Worm (Caenorhabditis elegans) whole organism, young adult: ENCODE data around the gene ZC443.7.
A peak's percentile ranks its signal among the peaks of the same experiment; 100 is the strongest.

ENCODE experiments used
- B0035.1 ChIP-seq: sonication (generic microtip); optimal IDR thresholded peaks from 2 replicates; lab custom pipeline; 2016; ENCODE audit warnings: missing genetic modification characterization, mild to moderate bottlenecking, missing compliant biosample characterization, missing genotype, missing genetic modification reagents
- F10E7.11 ChIP-seq: sonication (generic microtip); optimal IDR thresholded peaks from 2 replicates; lab custom pipeline; 2017; ENCODE audit warnings: mild to moderate bottlenecking, missing genetic modification characterization, moderate library complexity, missing compliant biosample characterization
- K11D2.4 ChIP-seq: fragments of 200-800 bp; sonication (Bioruptor generic); IDR thresholded peaks from 2 replicates; pipeline ENCODE4 v1.3.6; 2022; ENCODE audit warnings: missing genetic modification reagents, missing genetic modification characterization, missing compliant biosample characterization
- K12H6.12 ChIP-seq: fragments of 200-800 bp; sonication (Bioruptor generic); optimal IDR thresholded peaks from 2 replicates; lab custom pipeline; 2018; ENCODE audit warnings: mild to moderate bottlenecking, missing genetic modification characterization, missing compliant biosample characterization
- T26A5.8 ChIP-seq: sonication (generic microtip); optimal IDR thresholded peaks from 2 replicates; lab custom pipeline; 2016; ENCODE audit warnings: missing genetic modification characterization, missing compliant biosample characterization
- Y53F4B.3 ChIP-seq: fragments of 200-800 bp; sonication (Bioruptor generic); IDR thresholded peaks from 2 replicates; pipeline ENCODE4 v1.3.6; 2022; ENCODE audit warnings: missing genetic modification reagents, missing genetic modification characterization, missing compliant biosample characterization
- Y56A3A.18 ChIP-seq: fragments of 200-800 bp; sonication (Bioruptor generic); IDR thresholded peaks from 2 replicates; pipeline ENCODE4 v1.3.6; 2022; ENCODE audit warnings: missing genetic modification reagents, missing genetic modification characterization, missing compliant biosample characterization
- ama-1 ChIP-seq, 3 experiments: fragments of 150-350 bp in 1 of 3; sonication (generic microtip) in 2 of 3; optimal IDR thresholded peaks; 2 replicates each; lab custom pipeline; 2014 to 2018; ENCODE audit warnings: missing biosample characterization in 2 of 3, missing genetic modification characterization in 2 of 3, missing genetic modification reagents in 2 of 3
- aptf-3 ChIP-seq: fragments of 200-800 bp; sonication (Bioruptor generic); IDR thresholded peaks from 2 replicates; pipeline ENCODE4 v1.3.6; 2022; ENCODE audit warnings: missing genetic modification characterization, missing compliant biosample characterization
- attf-5 ChIP-seq: fragments of 200-800 bp; sonication (Bioruptor generic); optimal IDR thresholded peaks from 2 replicates; lab custom pipeline; 2018; ENCODE audit warnings: mild to moderate bottlenecking, missing genetic modification characterization, missing compliant biosample characterization
- attf-6 ChIP-seq: fragments of 200-800 bp; sonication (Bioruptor generic); IDR thresholded peaks from 2 replicates; pipeline ENCODE4 v1.3.6; 2022; ENCODE audit warnings: missing genetic modification reagents, missing genetic modification characterization, missing compliant biosample characterization
- bed-2 ChIP-seq: fragments of 200-800 bp; sonication (Bioruptor generic); IDR thresholded peaks from 2 replicates; pipeline ENCODE4 v1.3.6; 2022; ENCODE audit warnings: missing genetic modification reagents, missing genetic modification characterization, missing compliant biosample characterization
- cebp-1 ChIP-seq, 2 experiments: fragments of 200-800 bp in 1 of 2; sonication (Bioruptor generic) in 1 of 2; sonication (generic microtip) in 1 of 2; IDR thresholded peaks in 1 of 2; optimal IDR thresholded peaks in 1 of 2; 2 replicates each; pipeline versions ENCODE4 v1.3.6 to Lab custom; 2017 to 2022; ENCODE audit warnings: missing compliant biosample characterization in 2 of 2, missing genetic modification characterization in 2 of 2, mild to moderate bottlenecking in 1 of 2, missing genetic modification reagents in 1 of 2, moderate library complexity in 1 of 2
- cebp-2 ChIP-seq: fragments of 200-800 bp; sonication (Bioruptor generic); IDR thresholded peaks from 2 replicates; pipeline ENCODE4 v1.3.6; 2022; ENCODE audit warnings: missing genetic modification characterization, missing compliant biosample characterization
- die-1 ChIP-seq: sonication (generic microtip); optimal IDR thresholded peaks from 2 replicates; lab custom pipeline; 2016; ENCODE audit warnings: missing genotype, mild to moderate bottlenecking, missing genetic modification characterization, missing compliant biosample characterization
- dox-1 ChIP-seq: fragments of 200-800 bp; sonication (Bioruptor generic); IDR thresholded peaks from 2 replicates; pipeline ENCODE4 v1.3.6; 2022; ENCODE audit warnings: missing genetic modification reagents, missing genetic modification characterization, missing compliant biosample characterization
- ekl-4 ChIP-seq: fragments of 200-800 bp; sonication (Bioruptor generic); IDR thresholded peaks from 2 replicates; pipeline ENCODE4 v1.3.6; 2022; ENCODE audit warnings: missing genetic modification reagents, missing genetic modification characterization, missing compliant biosample characterization
- ets-4 ChIP-seq: fragments of 200-800 bp; sonication (Bioruptor generic); optimal IDR thresholded peaks from 2 replicates; lab custom pipeline; 2018; ENCODE audit warnings: mild to moderate bottlenecking, missing genetic modification characterization, missing compliant biosample characterization
- lin-26 ChIP-seq: fragments of 200-800 bp; sonication (Bioruptor generic); IDR thresholded peaks from 2 replicates; pipeline ENCODE4 v1.3.6; 2022; ENCODE audit warnings: missing genetic modification reagents, missing genetic modification characterization, missing compliant biosample characterization
- lsy-27 ChIP-seq: sonication (generic microtip); optimal IDR thresholded peaks from 2 replicates; lab custom pipeline; 2017; ENCODE audit warnings: missing genetic modification characterization, mild to moderate bottlenecking, missing compliant biosample characterization, antibody characterized with exemption, missing genotype, borderline replicate concordance; ENCODE audit not compliant: insufficient read depth
- madf-10 ChIP-seq: sonication (generic microtip); optimal IDR thresholded peaks from 2 replicates; lab custom pipeline; 2016; ENCODE audit warnings: mild to moderate bottlenecking, missing genetic modification characterization, missing compliant biosample characterization
- mcd-1 ChIP-seq: fragments of 200-800 bp; sonication (Bioruptor generic); IDR thresholded peaks from 2 replicates; pipeline ENCODE4 v1.3.6; 2022; ENCODE audit warnings: missing genetic modification reagents, missing genetic modification characterization, missing compliant biosample characterization
- nfya-1 ChIP-seq: sonication (generic microtip); optimal IDR thresholded peaks from 2 replicates; lab custom pipeline; 2017; ENCODE audit warnings: antibody characterized with exemption, missing compliant biosample characterization, missing genetic modification characterization, borderline replicate concordance; ENCODE audit not compliant: insufficient read depth
- nfya-2 ChIP-seq: fragments of 200-800 bp; sonication (Bioruptor generic); IDR thresholded peaks from 2 replicates; pipeline ENCODE4 v1.3.6; 2022; ENCODE audit warnings: missing genetic modification reagents, missing genetic modification characterization, missing compliant biosample characterization
- nhr-179 ChIP-seq: sonication (generic microtip); optimal IDR thresholded peaks from 2 replicates; lab custom pipeline; 2016; ENCODE audit warnings: mild to moderate bottlenecking, missing genetic modification characterization, missing compliant biosample characterization
- nhr-27 ChIP-seq: fragments of 200-800 bp; sonication (Bioruptor generic); optimal IDR thresholded peaks from 2 replicates; lab custom pipeline; 2018; ENCODE audit warnings: mild to moderate bottlenecking, missing genetic modification characterization, moderate library complexity, missing compliant biosample characterization
- pbrm-1 ChIP-seq: fragments of 200-800 bp; sonication (Bioruptor generic); IDR thresholded peaks from 2 replicates; pipeline ENCODE4 v1.3.6; 2022; ENCODE audit warnings: missing genetic modification reagents, missing genetic modification characterization, missing compliant biosample characterization
- pha-4 ChIP-seq: fragments of 150-350 bp; sonication (generic microtip); optimal IDR thresholded peaks from 2 replicates; lab custom pipeline; 2014; ENCODE audit warnings: missing biosample characterization, missing genetic modification reagents, missing genetic modification characterization
- snpc-1.1 ChIP-seq: sonication (generic microtip); optimal IDR thresholded peaks from 2 replicates; lab custom pipeline; 2017; ENCODE audit warnings: missing genetic modification characterization, mild to moderate bottlenecking, missing compliant biosample characterization, antibody characterized with exemption, moderate library complexity, missing genotype, missing genetic modification reagents; ENCODE audit not compliant: insufficient read depth
- tbp1 ChIP-seq: fragments of 200-800 bp; sonication (Bioruptor generic); optimal IDR thresholded peaks from 2 replicates; lab custom pipeline; 2018; ENCODE audit warnings: mild to moderate bottlenecking, missing genetic modification characterization, missing compliant biosample characterization
- unc-130 ChIP-seq: sonication (generic microtip); optimal IDR thresholded peaks from 2 replicates; lab custom pipeline; 2016; ENCODE audit warnings: missing genetic modification reagents, missing genetic modification characterization, missing compliant biosample characterization
- zfh-2 ChIP-seq: fragments of 200-800 bp; sonication (Bioruptor generic); conservative IDR thresholded peaks from 2 replicates; pipeline ENCODE4 v1.3.6; 2022; ENCODE audit warnings: missing genetic modification reagents, missing genetic modification characterization, missing compliant biosample characterization
- ztf-18 ChIP-seq: sonication (generic microtip); optimal IDR thresholded peaks from 2 replicates; lab custom pipeline; 2016; ENCODE audit warnings: missing genotype, mild to moderate bottlenecking, missing genetic modification characterization, missing compliant biosample characterization
- ztf-22 ChIP-seq: fragments of 200-800 bp; sonication (Bioruptor generic); optimal IDR thresholded peaks from 2 replicates; lab custom pipeline; 2018; ENCODE audit warnings: mild to moderate bottlenecking, missing genetic modification characterization, moderate library complexity, missing compliant biosample characterization
- ztf-26 ChIP-seq: sonication (generic microtip); optimal IDR thresholded peaks from 2 replicates; lab custom pipeline; 2017; ENCODE audit warnings: missing genetic modification characterization, missing compliant biosample characterization

ZC443.7 gene

DNA sequence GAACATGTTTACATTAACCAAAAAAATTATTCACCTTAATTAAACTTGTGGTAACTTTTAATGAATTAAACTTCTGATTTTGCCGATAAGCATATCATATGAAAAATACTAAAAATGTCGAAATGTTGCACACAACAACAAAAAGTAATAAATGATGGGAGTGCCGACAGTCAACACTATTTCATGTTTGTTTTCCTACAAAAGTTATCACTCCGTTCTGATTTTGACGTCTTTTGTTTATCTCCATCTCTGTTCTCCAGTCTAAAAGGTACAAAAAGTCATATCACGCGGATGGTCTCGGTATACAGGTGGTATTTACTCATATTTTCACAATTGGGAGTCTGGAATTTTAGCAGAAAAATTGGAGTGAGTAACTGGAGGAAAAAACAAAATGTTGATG lies 9.1 kb downstream of the ZC443.7 start:
- TF ChIP-seq cebp-2 (GFP tag; lab: Robert Waterston, UW) (no peak), bed-2 (no peak), pha-4 (tag; lab: Kevin White, UChicago) (peak; percentile 9)

ce11 chrV:12816672-12817071 lies 10.4 kb downstream of the ZC443.7 start:
- TF ChIP-seq lin-26 (GFP tag; lab: Robert Waterston, UW) (no peak), ama-1 (optimal IDR thresholded peaks at IDR 0.05; lab: Kevin White, UChicago) (no peak), ama-1 (GFP tag; optimal IDR thresholded peaks at IDR 0.05; lab: Kevin White, UChicago) (peak in 1 of 2 experiments; percentile 66)

- TF ChIP-seq ztf-22: no peak
- TF ChIP-seq lsy-27 (tag; lab: Kevin White, UChicago): no peak
- no peak for TF ChIP-seq snpc-1.1 (tag; lab: Kevin White, UChicago)
- TF ChIP-seq F10E7.11 (tag; lab: Kevin White, UChicago): no peak
- TF ChIP-seq zfh-2: no peak
- no peak for TF ChIP-seq K11D2.4
- no peak for TF ChIP-seq B0035.1 (tag; lab: Kevin White, UChicago)
- no peak for TF ChIP-seq aptf-3
- TF ChIP-seq, all 124 proteins: peak for 0
Observed at ce11 chrV:12818486-12818885, 12.2 kb downstream of the ZC443.7 start.

ce11 chrV:12819155-12819554 lies 12.9 kb downstream of the ZC443.7 start:
- TF ChIP-seq pbrm-1 (GFP tag; lab: Robert Waterston, UW) (peak; percentile 57; the same call in 1 of the 2 replicates), attf-5 (GFP tag; lab: Kevin White, UChicago) (peak; percentile 50), die-1 (no peak), nhr-179 (no peak), ztf-18 (tag; lab: Kevin White, UChicago) (peak; percentile 4), unc-130 (GFP tag; lab: Kevin White, UChicago) (no peak), Y56A3A.18 (GFP tag; lab: Robert Waterston, UW) (no peak), nfya-2 (GFP tag; lab: Robert Waterston, UW) (no peak), madf-10 (peak; percentile 71), attf-6 (GFP tag; lab: Robert Waterston, UW) (no peak), T26A5.8 (tag; lab: Kevin White, UChicago) (no peak), K12H6.12 (peak; percentile 64), ekl-4 (GFP tag; lab: Robert Waterston, UW) (no peak), cebp-1 (GFP tag; IDR thresholded peaks at IDR 0.05; lab: Robert Waterston, UW) (0 out of 2 replicates have a peak, but pooled peaks have one; percentile 13), cebp-1 (tag; optimal IDR thresholded peaks at IDR 0.05; lab: Kevin White, UChicago) (peak; percentile 52), aptf-3 (no peak), nfya-1 (no peak), Y53F4B.3 (GFP tag; lab: Robert Waterston, UW) (no peak), ets-4 (GFP tag; lab: Kevin White, UChicago) (no peak), mcd-1 (GFP tag; lab: Robert Waterston, UW) (no peak), nhr-27 (tag; lab: Kevin White, UChicago) (no peak), ztf-26 (tag; lab: Kevin White, UChicago) (no peak), dox-1 (GFP tag; lab: Robert Waterston, UW) (0 out of 2 replicates have a peak, but pooled peaks have one; percentile 39), tbp1 (GFP tag; lab: Kevin White, UChicago) (no peak)
